Worm (Caenorhabditis elegans): Measurements from ENCODE around the gene T09A5.14.

- no peak for TF ChIP-seq unc-62 (GFP tag; optimal IDR thresholded peaks at IDR 0.05)
- no peak for TF ChIP-seq zim-3 (tag; optimal IDR thresholded peaks at IDR 0.05)
- TF ChIP-seq hmg-1.2 (GFP tag; IDR thresholded peaks at IDR 0.05) = no peak
Measured at ce11 chrII:7813645-7814044, 18.5 kb upstream of the T09A5.14 start.

All from whole organism, young adult.